Worm (Caenorhabditis elegans) whole organism, early embryonic: Measurements from ENCODE around the gene K08D9.2.

ENCODE experiments used
- B0310.2 ChIP-seq: sonication (generic microtip); optimal IDR thresholded peaks from 2 replicates; lab custom pipeline; 2016; ENCODE audit warnings: mild to moderate bottlenecking, missing genetic modification characterization, missing compliant biosample characterization
- F13C5.2 ChIP-seq: sonication (generic microtip); optimal IDR thresholded peaks from 2 replicates; lab custom pipeline; 2017; ENCODE audit warnings: mild to moderate bottlenecking, missing genetic modification characterization, inconsistent platforms, missing compliant biosample characterization
- aly-1 ChIP-seq: sonication (generic microtip); optimal IDR thresholded peaks from 2 replicates; lab custom pipeline; 2016; ENCODE audit warnings: missing genetic modification characterization, missing compliant biosample characterization
- ama-1 ChIP-seq: fragments of 150-350 bp; optimal IDR thresholded peaks from 2 replicates; lab custom pipeline; 2014
- ceh-13 ChIP-seq: fragments of 200-800 bp; sonication (Bioruptor generic); optimal IDR thresholded peaks from 2 replicates; lab custom pipeline; 2018; ENCODE audit warnings: mild to moderate bottlenecking, missing genetic modification characterization, missing compliant biosample characterization
- ceh-36 ChIP-seq: sonication (generic microtip); optimal IDR thresholded peaks from 2 replicates; lab custom pipeline; 2016; ENCODE audit warnings: missing genetic modification characterization, inconsistent platforms, missing compliant biosample characterization
- ets-7 ChIP-seq: sonication (generic microtip); optimal IDR thresholded peaks from 2 replicates; lab custom pipeline; 2016; ENCODE audit warnings: missing genotype, missing genetic modification characterization, missing compliant biosample characterization
- flt-1 ChIP-seq: fragments of 200-800 bp; sonication (Bioruptor generic); IDR thresholded peaks from 2 replicates; pipeline ENCODE4 v1.3.6; 2022; ENCODE audit warnings: missing genetic modification characterization, missing compliant biosample characterization
- hmg-4 ChIP-seq: fragments of 200-800 bp; sonication (Bioruptor generic); optimal IDR thresholded peaks from 2 replicates; lab custom pipeline; 2018; ENCODE audit warnings: mild to moderate bottlenecking, missing genetic modification characterization, missing compliant biosample characterization
- hnd-1 ChIP-seq: sonication (generic microtip); optimal IDR thresholded peaks from 2 replicates; lab custom pipeline; 2016; ENCODE audit warnings: missing genetic modification characterization, missing compliant biosample characterization
- sea-1 ChIP-seq: fragments of 200-800 bp; sonication (Bioruptor generic); conservative IDR thresholded peaks from 2 replicates; pipeline ENCODE4 v1.3.6; 2022; ENCODE audit warnings: missing genetic modification characterization, missing compliant biosample characterization

DNA sequence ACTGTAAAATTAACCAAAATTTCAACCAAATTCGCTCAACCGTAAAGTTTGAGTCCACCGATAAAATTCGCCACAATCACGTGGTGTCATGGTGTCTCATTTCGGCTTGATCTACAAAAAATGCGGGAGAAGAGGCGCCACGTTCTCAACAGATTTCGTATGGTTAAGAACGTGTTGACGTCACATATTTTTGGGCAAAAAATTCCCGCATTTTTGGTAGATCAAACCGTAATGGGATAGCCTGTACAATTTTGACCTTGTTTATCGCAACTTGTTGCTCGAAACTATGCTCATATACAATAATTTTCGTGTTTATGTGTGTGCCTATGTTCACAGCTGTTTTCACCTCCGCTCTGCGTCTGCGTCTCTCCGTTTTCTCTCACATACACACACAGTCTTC is 18.5 kb upstream of the K08D9.2 start:
- no peak for TF ChIP-seq F13C5.2
- TF ChIP-seq hnd-1 = no peak
- TF ChIP-seq hmg-4 = no peak
- TF ChIP-seq aly-1 (tag; lab: Kevin White, UChicago) = no peak
- no peak for TF ChIP-seq ama-1 (lab: Kevin White, UChicago)
- TF ChIP-seq ets-7 = no peak
- TF ChIP-seq B0310.2 (tag; lab: Kevin White, UChicago) = no peak
- TF ChIP-seq ceh-36 (tag; lab: Kevin White, UChicago) = no peak
- no peak for TF ChIP-seq ceh-13 (GFP tag; lab: Kevin White, UChicago)
- TF ChIP-seq flt-1 (GFP tag; lab: Robert Waterston, UW) = no peak
- no peak for TF ChIP-seq sea-1 (GFP tag; lab: Robert Waterston, UW)
